Worm (Caenorhabditis elegans) whole organism, mixed stage, embryonic: ENCODE measurements around the gene Y67D8C.2.

ENCODE experiments used
- M03D4.4 ChIP-seq: sonication (generic microtip); optimal IDR thresholded peaks from 2 replicates; lab custom pipeline; 2017; ENCODE audit warnings: mild to moderate bottlenecking, missing genetic modification characterization, missing compliant biosample characterization
- elt-1 ChIP-seq: sonication (generic microtip); optimal IDR thresholded peaks from 2 replicates; lab custom pipeline; 2017; ENCODE audit warnings: missing genetic modification characterization, mild to moderate bottlenecking, missing compliant biosample characterization, antibody characterized with exemption, moderate library complexity, borderline replicate concordance; ENCODE audit not compliant: insufficient read depth
- elt-3 ChIP-seq: fragments of 150-350 bp; optimal IDR thresholded peaks from 2 replicates; lab custom pipeline; 2014; ENCODE audit warnings: missing biosample characterization, missing genetic modification characterization
- mls-2 ChIP-seq: sonication (generic microtip); optimal IDR thresholded peaks from 2 replicates; lab custom pipeline; 2016; ENCODE audit warnings: mild to moderate bottlenecking, missing genetic modification characterization, moderate library complexity, missing compliant biosample characterization
- nhr-237 ChIP-seq: fragments of 150-350 bp; optimal IDR thresholded peaks from 2 replicates; lab custom pipeline; 2014; ENCODE audit warnings: missing biosample characterization, missing genetic modification characterization
- nhr-76 ChIP-seq: sonication (generic microtip); optimal IDR thresholded peaks from 2 replicates; lab custom pipeline; 2017; ENCODE audit warnings: missing biosample characterization, missing genetic modification characterization
- pha-4 ChIP-seq: fragments of 150-350 bp; optimal IDR thresholded peaks from 2 replicates; lab custom pipeline; 2018; ENCODE audit warnings: missing biosample characterization, missing genetic modification reagents, missing genetic modification characterization
- snpc-4 ChIP-seq: fragments of 150-350 bp; optimal IDR thresholded peaks from 2 replicates; lab custom pipeline; 2014; ENCODE audit warnings: missing biosample characterization, missing genetic modification characterization
- sptf-1 ChIP-seq: sonication (generic microtip); optimal IDR thresholded peaks from 2 replicates; lab custom pipeline; 2017; ENCODE audit warnings: mild to moderate bottlenecking, missing genetic modification characterization, moderate library complexity, missing compliant biosample characterization
- unc-62 ChIP-seq: fragments of 150-350 bp; optimal IDR thresholded peaks from 2 replicates; lab custom pipeline; 2014; ENCODE audit warnings: missing biosample characterization, missing genetic modification reagents, missing genetic modification characterization

- TF ChIP-seq mls-2 (tag; lab: Kevin White, UChicago) (no peak), nhr-237 (tag; lab: Kevin White, UChicago) (no peak), unc-62 (GFP tag; lab: Kevin White, UChicago) (no peak), M03D4.4 (no peak), snpc-4 (no peak), pha-4 (tag; lab: Kevin White, UChicago) (no peak), elt-3 (tag; lab: Kevin White, UChicago) (no peak), sptf-1 (tag; lab: Kevin White, UChicago) (no peak), nhr-76 (tag; lab: Kevin White, UChicago) (no peak), elt-1 (no peak)
These were observed 14.7 kb downstream of the Y67D8C.2 start, which contains the start of gene Y67D8C.9 for ce11 chrIV:3086825-3087224.
